Fruit fly (Drosophila melanogaster) whole organism, embryonic: Measurements from ENCODE around the gene mRpL48.

Experiments
- Awh ChIP-seq: fragments of 200-800 bp; sonication (Bioruptor generic); IDR thresholded peaks from 2 replicates; pipeline ENCODE4, ENCODE4 v1.3.6; 2022; ENCODE audit warnings: missing biosample characterization, missing genetic modification characterization
- Bgb ChIP-seq: fragments of 200-800 bp; sonication (Bioruptor generic); IDR thresholded peaks from 2 replicates; pipeline ENCODE4 v1.3.6; 2022; ENCODE audit warnings: missing biosample characterization, missing genetic modification characterization; ENCODE audit not compliant: partially characterized antibody
- CG10274 ChIP-seq: fragments of 200-800 bp; sonication (Bioruptor generic); optimal IDR thresholded peaks from 3 replicates; lab custom pipeline; 2017; ENCODE audit warnings: missing biosample characterization, mild to moderate bottlenecking, missing genetic modification characterization
- CG10366 ChIP-seq: fragments of 200-800 bp; sonication (Bioruptor generic); IDR thresholded peaks from 2 replicates; pipeline ENCODE4 v1.3.6; 2022; ENCODE audit warnings: missing biosample characterization, missing genetic modification characterization
- CG10431 ChIP-seq: fragments of 200-800 bp; sonication (Bioruptor generic); optimal IDR thresholded peaks from 3 replicates; lab custom pipeline; 2018; ENCODE audit warnings: missing biosample characterization, mild to moderate bottlenecking, missing genetic modification characterization
- CG11560 ChIP-seq: fragments of 200-800 bp; sonication (Bioruptor generic); IDR thresholded peaks from 3 replicates; pipeline ENCODE4 v1.3.6; 2022; ENCODE audit warnings: missing biosample characterization, missing genetic modification characterization
- CG11695 ChIP-seq: fragments of 200-800 bp; sonication (Bioruptor generic); IDR thresholded peaks from 3 replicates; pipeline ENCODE4 v1.3.6; 2022; ENCODE audit warnings: missing biosample characterization, missing genetic modification characterization
- CG12155 ChIP-seq: fragments of 200-800 bp; sonication (Bioruptor generic); optimal IDR thresholded peaks from 3 replicates; lab custom pipeline; 2016; ENCODE audit warnings: missing biosample characterization, missing genetic modification characterization
- CG14710 ChIP-seq: fragments of 200-800 bp; sonication (Bioruptor generic); optimal IDR thresholded peaks from 3 replicates; lab custom pipeline; 2019; ENCODE audit warnings: missing biosample characterization, mild to moderate bottlenecking, missing genetic modification characterization, moderate library complexity
- CG15479 ChIP-seq: fragments of 200-800 bp; sonication (Bioruptor generic); optimal IDR thresholded peaks from 3 replicates; lab custom pipeline; 2019; ENCODE audit warnings: missing biosample characterization, mild to moderate bottlenecking, missing genetic modification characterization, moderate library complexity
- CG30020 ChIP-seq: fragments of 200-800 bp; optimal IDR thresholded peaks from 2 replicates; lab custom pipeline; 2019; ENCODE audit warnings: missing biosample characterization, mild to moderate bottlenecking, missing genetic modification characterization, moderate library complexity
- CG34224 ChIP-seq: fragments of 200-800 bp; sonication (Bioruptor generic); IDR thresholded peaks from 3 replicates; pipeline ENCODE4 v1.3.6; 2022; ENCODE audit warnings: missing biosample characterization, missing genetic modification characterization; ENCODE audit not compliant: partially characterized antibody
- CG3726 ChIP-seq: fragments of 200-800 bp; sonication (Bioruptor generic); IDR thresholded peaks from 3 replicates; pipeline ENCODE4, ENCODE4 v1.3.6; 2022; ENCODE audit warnings: missing biosample characterization, missing genetic modification characterization
- CG7372 ChIP-seq: fragments of 200-800 bp; sonication (Bioruptor generic); IDR thresholded peaks from 2 replicates; pipeline ENCODE4 v1.3.6; 2022; ENCODE audit warnings: missing biosample characterization, missing genetic modification characterization
- CG7556 ChIP-seq: fragments of 200-800 bp; sonication (Bioruptor generic); optimal IDR thresholded peaks from 2 replicates; lab custom pipeline; 2017; ENCODE audit warnings: missing biosample characterization, mild to moderate bottlenecking, missing genetic modification characterization
- CG7963 ChIP-seq: fragments of 200-800 bp; sonication (Bioruptor generic); IDR thresholded peaks from 3 replicates; pipeline ENCODE4 v1.3.6; 2022; ENCODE audit warnings: missing biosample characterization, missing genetic modification characterization; ENCODE audit not compliant: partially characterized antibody
- CG8924 ChIP-seq: fragments of 200-800 bp; optimal IDR thresholded peaks from 3 replicates; lab custom pipeline; 2019; ENCODE audit warnings: missing biosample characterization, mild to moderate bottlenecking, missing genetic modification characterization, moderate library complexity
- CG9817 ChIP-seq: fragments of 200-800 bp; sonication (Bioruptor generic); optimal IDR thresholded peaks from 2 replicates; lab custom pipeline; 2018; ENCODE audit warnings: missing biosample characterization, mild to moderate bottlenecking, missing genetic modification characterization, moderate library complexity
- Chrac-16 ChIP-seq: fragments of 200-800 bp; sonication (Bioruptor generic); optimal IDR thresholded peaks from 3 replicates; lab custom pipeline; 2016; ENCODE audit warnings: missing biosample characterization, missing genetic modification characterization
- CrebB ChIP-seq: fragments of 200-800 bp; sonication (Bioruptor generic); optimal IDR thresholded peaks from 3 replicates; lab custom pipeline; 2018; ENCODE audit warnings: missing biosample characterization, mild to moderate bottlenecking, missing genetic modification characterization
- Dbx ChIP-seq: fragments of 200-800 bp; sonication (Bioruptor generic); IDR thresholded peaks from 3 replicates; pipeline ENCODE4 v1.3.6; 2022; ENCODE audit warnings: missing biosample characterization, missing genetic modification characterization
- Pdp1 ChIP-seq, 2 experiments: fragments of 200-800 bp; sonication (Bioruptor generic); optimal IDR thresholded peaks; 3 replicates each; lab custom pipeline; 2016; ENCODE audit warnings: missing biosample characterization in 2 of 2, missing genetic modification characterization in 2 of 2, mild to moderate bottlenecking in 1 of 2, moderate library complexity in 1 of 2
- YL-1 ChIP-seq: fragments of 200-800 bp; sonication (Bioruptor generic); optimal IDR thresholded peaks from 3 replicates; lab custom pipeline; 2017; ENCODE audit warnings: missing biosample characterization, mild to moderate bottlenecking, missing genetic modification characterization
- ac ChIP-seq: fragments of 200-800 bp; sonication (Bioruptor generic); optimal IDR thresholded peaks from 3 replicates; lab custom pipeline; 2017; ENCODE audit warnings: missing biosample characterization, mild to moderate bottlenecking, missing genetic modification characterization
- amos ChIP-seq: fragments of 200-800 bp; sonication (Bioruptor generic); IDR thresholded peaks from 2 replicates; pipeline ENCODE4 v1.3.6; 2022; ENCODE audit warnings: missing biosample characterization, missing genetic modification characterization; ENCODE audit not compliant: partially characterized antibody
- bcd ChIP-seq: fragments of 200-800 bp; sonication (Bioruptor generic); optimal IDR thresholded peaks from 2 replicates; lab custom pipeline; 2017; ENCODE audit warnings: missing biosample characterization, mild to moderate bottlenecking, missing genetic modification characterization
- caup ChIP-seq: fragments of 200-800 bp; sonication (Bioruptor generic); optimal IDR thresholded peaks from 3 replicates; lab custom pipeline; 2017; ENCODE audit warnings: missing biosample characterization, mild to moderate bottlenecking, missing genetic modification characterization, moderate library complexity; ENCODE audit not compliant: severe bottlenecking
- corto ChIP-seq: fragments of 200-800 bp; sonication (Bioruptor generic); optimal IDR thresholded peaks from 2 replicates; lab custom pipeline; 2016; ENCODE audit warnings: missing biosample characterization, mild to moderate bottlenecking, missing genetic modification characterization, moderate library complexity
- crol ChIP-seq: fragments of 200-800 bp; sonication (Bioruptor generic); IDR thresholded peaks from 2 replicates; pipeline ENCODE4 v1.3.6; 2022; ENCODE audit warnings: missing biosample characterization, missing genetic modification characterization
- dimm ChIP-seq: fragments of 200-800 bp; sonication (Bioruptor generic); IDR thresholded peaks from 2 replicates; pipeline ENCODE4 v1.3.6; 2022; ENCODE audit warnings: missing biosample characterization, missing genetic modification characterization
- ems ChIP-seq: fragments of 200-800 bp; sonication (Bioruptor generic); optimal IDR thresholded peaks from 3 replicates; lab custom pipeline; 2016; ENCODE audit warnings: missing biosample characterization, missing genetic modification characterization
- hb ChIP-seq: fragments of 200-800 bp; sonication (Bioruptor generic); IDR thresholded peaks from 3 replicates; pipeline ENCODE4 v1.3.6; 2022; ENCODE audit warnings: missing biosample characterization, missing genetic modification characterization; ENCODE audit not compliant: partially characterized antibody
- hbn ChIP-seq: fragments of 200-800 bp; sonication (Bioruptor generic); IDR thresholded peaks from 2 replicates; pipeline ENCODE4 v1.3.6; 2022; ENCODE audit warnings: missing biosample characterization, missing genetic modification characterization; ENCODE audit not compliant: partially characterized antibody
- hkb ChIP-seq, 2 experiments: fragments of 200-800 bp in 1 of 2; fragments of >200 bp in 1 of 2; sonication (Bioruptor generic) in 1 of 2; IDR thresholded peaks in 1 of 2; optimal IDR thresholded peaks in 1 of 2; 2 replicates each; pipeline versions ENCODE4 v1.3.6 to Lab custom; 2017 to 2022; ENCODE audit warnings: missing biosample characterization in 1 of 2, missing genetic modification characterization in 1 of 2
- insv ChIP-seq, 2 experiments: fragments of 200-800 bp; sonication (Bioruptor generic); optimal IDR thresholded peaks; 3 replicates each; lab custom pipeline; 2016 to 2018; ENCODE audit warnings: missing biosample characterization in 2 of 2, missing genetic modification characterization in 2 of 2
- klu ChIP-seq: fragments of 200-800 bp; sonication (Bioruptor generic); IDR thresholded peaks from 2 replicates; pipeline ENCODE4 v1.3.6; 2022; ENCODE audit warnings: missing biosample characterization, missing genetic modification characterization
- onecut ChIP-seq: fragments of 200-800 bp; sonication (Bioruptor generic); IDR thresholded peaks from 2 replicates; pipeline ENCODE4 v1.3.6; 2022; ENCODE audit warnings: missing biosample characterization, missing genetic modification characterization
- pho ChIP-seq: fragments of 200-800 bp; sonication (Bioruptor generic); optimal IDR thresholded peaks from 2 replicates; lab custom pipeline; 2016; ENCODE audit warnings: missing biosample characterization, missing genetic modification characterization
- phol ChIP-seq: fragments of 200-800 bp; sonication (Bioruptor generic); optimal IDR thresholded peaks from 3 replicates; lab custom pipeline; 2018; ENCODE audit warnings: missing biosample characterization, mild to moderate bottlenecking, missing genetic modification characterization, moderate library complexity
- pzg ChIP-seq: fragments of 200-800 bp; sonication (Bioruptor generic); optimal IDR thresholded peaks from 3 replicates; lab custom pipeline; 2018; ENCODE audit warnings: missing biosample characterization, mild to moderate bottlenecking, missing genetic modification characterization, moderate library complexity
- row ChIP-seq: fragments of 200-800 bp; sonication (Bioruptor generic); IDR thresholded peaks from 3 replicates; pipeline ENCODE4 v1.3.6; 2022; ENCODE audit warnings: missing biosample characterization, missing genetic modification characterization
- sisA ChIP-seq: fragments of 200-800 bp; sonication (Bioruptor generic); IDR thresholded peaks from 2 replicates; pipeline ENCODE4 v1.3.6; 2022; ENCODE audit warnings: missing biosample characterization, missing genetic modification characterization
- sug ChIP-seq: fragments of 200-800 bp; optimal IDR thresholded peaks from 2 replicates; lab custom pipeline; 2019; ENCODE audit warnings: missing biosample characterization, mild to moderate bottlenecking, missing genetic modification characterization, moderate library complexity
- tin ChIP-seq: fragments of 200-800 bp; sonication (Bioruptor generic); optimal IDR thresholded peaks from 3 replicates; lab custom pipeline; 2016; ENCODE audit warnings: missing biosample characterization, missing genetic modification characterization
- tll ChIP-seq, 2 experiments: fragments of 200-800 bp in 1 of 2; fragments of >200 bp in 1 of 2; sonication (Bioruptor generic) in 1 of 2; optimal IDR thresholded peaks; 2 replicates each; lab custom pipeline; 2017 to 2019; ENCODE audit warnings: missing biosample characterization in 2 of 2, missing genetic modification characterization in 2 of 2, mild to moderate bottlenecking in 1 of 2, moderate library complexity in 1 of 2
- tx ChIP-seq: fragments of 200-800 bp; sonication (Bioruptor generic); optimal IDR thresholded peaks from 2 replicates; lab custom pipeline; 2016; ENCODE audit warnings: missing biosample characterization, missing genetic modification characterization
- vnd ChIP-seq: fragments of 200-800 bp; sonication (Bioruptor generic); IDR thresholded peaks from 3 replicates; pipeline ENCODE4 v1.3.6; 2022; ENCODE audit warnings: missing biosample characterization, missing genetic modification characterization; ENCODE audit not compliant: partially characterized antibody
- wor ChIP-seq: fragments of 200-800 bp; sonication (Bioruptor generic); IDR thresholded peaks from 2 replicates; pipeline ENCODE4 v1.3.6; 2022; ENCODE audit warnings: missing biosample characterization, missing genetic modification characterization

Gene mRpL48

DNA sequence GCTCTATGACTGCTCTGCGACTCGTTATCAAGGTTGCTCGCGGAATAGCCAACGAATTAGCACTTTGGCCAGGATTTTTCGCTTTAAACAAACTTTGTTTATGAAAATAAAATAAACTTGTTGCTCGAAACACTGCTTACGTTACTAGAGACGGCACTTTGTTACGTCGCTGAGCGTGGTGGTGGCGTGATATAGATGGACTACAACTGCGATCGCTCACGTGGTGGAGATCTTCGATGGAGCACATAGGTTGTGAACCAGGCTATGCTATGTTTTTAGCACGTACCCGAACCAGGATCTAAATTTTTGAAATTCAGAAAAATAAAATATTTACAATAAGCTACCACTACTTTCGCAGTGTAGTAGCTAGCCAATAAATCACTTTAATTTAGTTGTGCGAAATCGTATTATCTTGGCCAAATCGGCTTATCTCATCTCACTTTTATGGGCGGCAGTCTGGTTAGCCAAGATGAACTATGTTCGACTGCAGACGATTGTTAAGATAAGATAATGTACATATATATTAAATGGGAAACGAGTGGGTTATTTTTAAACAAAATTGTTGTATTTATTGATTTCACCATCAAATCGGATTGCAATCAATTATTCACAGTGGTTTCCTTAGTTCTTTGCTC, 5.6 kb downstream of the mRpL48 start, which contains the start of gene frtz (continued):
- TF ChIP-seq CG15479 (GFP tag; lab: Kevin White, UChicago) (no peak), YL-1 (peak; percentile 69), CG12155 (GFP tag; lab: Kevin White, UChicago) (peak; percentile 29), pho (GFP tag; lab: Kevin White, UChicago) (peak; percentile 19), hb (GFP tag; lab: Robert Waterston, UW) (peak; percentile 66), insv (GFP tag; optimal IDR thresholded peaks at IDR 0.05; lab: Kevin White, UChicago) (no peak), corto (GFP tag; lab: Kevin White, UChicago) (no peak), Bgb (GFP tag; lab: Robert Waterston, UW) (peak; percentile 90), Pdp1 (GFP tag; optimal IDR thresholded peaks at IDR 0.05; lab: Kevin White, UChicago) (peak in 1 of 2 experiments; percentile 35), sisA (GFP tag; lab: Robert Waterston, UW) (no peak), Dbx (GFP tag; lab: Robert Waterston, UW) (peak; percentile 42; the same call in 1 of the 3 replicates), hkb (optimal IDR thresholded peaks at IDR 0.05; lab: Kevin White, UChicago) (no peak), hkb (GFP tag; IDR thresholded peaks at IDR 0.05; lab: Robert Waterston, UW) (no peak), phol (tag; lab: Kevin White, UChicago) (peak; percentile 38), CG8924 (peak; percentile 5), CrebB (tag; lab: Kevin White, UChicago) (no peak), CG14710 (tag; lab: Kevin White, UChicago) (peak; percentile 38), hbn (peak; percentile 70), vnd (peak; percentile 68), CG7556 (GFP tag; lab: Kevin White, UChicago) (no peak), amos (GFP tag; lab: Robert Waterston, UW) (peak; percentile 91; the same call in 1 of the 2 replicates), bcd (GFP tag; lab: Kevin White, UChicago) (peak; percentile 21), row (GFP tag; lab: Robert Waterston, UW) (peak; percentile 61), CG10274 (no peak), CG7963 (peak; percentile 71)
- TF ChIP-seq, all 482 proteins: peak for 107

DNA sequence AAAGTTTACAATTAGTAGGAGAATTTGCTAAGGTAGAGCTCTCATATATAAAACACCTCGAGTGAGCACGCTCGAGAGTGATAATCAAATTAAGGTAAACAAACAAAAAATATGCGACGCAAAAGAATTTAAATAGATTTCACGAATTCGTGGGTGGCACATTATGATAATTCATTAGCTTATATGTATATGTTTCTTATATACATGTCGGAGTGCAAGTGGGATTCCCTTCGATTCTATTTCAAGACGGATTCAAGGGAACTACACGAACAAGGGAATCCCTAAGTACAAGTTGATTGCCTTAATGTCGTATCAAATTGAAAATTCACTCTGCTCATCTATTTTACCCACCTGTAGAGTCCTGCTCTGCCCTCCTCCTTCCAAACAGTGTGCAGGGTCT, 7.0 kb downstream of the mRpL48 start:
- no peak for TF ChIP-seq CG34224 (GFP tag; lab: Robert Waterston, UW)
- no peak for TF ChIP-seq pzg
- no peak for TF ChIP-seq CG10366 (GFP tag; lab: Robert Waterston, UW)
- no peak for TF ChIP-seq tll (GFP tag; optimal IDR thresholded peaks at IDR 0.05; lab: Kevin White, UChicago)
- no peak for TF ChIP-seq Chrac-16 (GFP tag; lab: Kevin White, UChicago)
- TF ChIP-seq CG7372 (GFP tag; lab: Robert Waterston, UW), result no peak
- TF ChIP-seq caup (GFP tag; lab: Kevin White, UChicago), result no peak
- no peak for TF ChIP-seq Awh (GFP tag; lab: Robert Waterston, UW)
- no peak for TF ChIP-seq CG10431 (GFP tag; lab: Kevin White, UChicago)
- no peak for TF ChIP-seq YL-1
- TF ChIP-seq CG11695, result no peak
- TF ChIP-seq CG30020 (tag; lab: Kevin White, UChicago), result no peak
- TF ChIP-seq, all 482 proteins: peak for 0

DNA sequence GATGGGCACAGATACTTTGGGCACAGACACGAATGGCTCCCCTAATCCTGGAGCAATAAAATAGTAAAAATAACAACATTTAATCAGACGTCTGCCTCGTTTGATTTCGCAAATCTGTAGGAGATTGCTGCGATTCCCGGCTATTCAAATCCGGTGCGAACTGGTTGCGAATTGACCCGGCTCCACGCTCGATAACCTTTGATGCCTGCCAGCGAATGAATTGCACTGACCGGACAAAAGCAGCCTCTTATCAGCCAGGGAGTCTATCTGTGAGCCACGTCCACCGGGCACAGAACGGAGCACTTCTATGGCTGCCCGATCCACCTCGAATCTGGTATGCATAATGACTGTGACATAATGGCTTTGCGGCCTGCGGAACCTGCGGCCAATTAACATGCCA, 9.7 kb downstream of the mRpL48 start:
- TF ChIP-seq ems (GFP tag; lab: Kevin White, UChicago) (no peak), dimm (GFP tag; lab: Robert Waterston, UW) (no peak), CG11560 (tag; lab: Robert Waterston, UW) (no peak), crol (GFP tag; lab: Robert Waterston, UW) (no peak), tin (GFP tag; lab: Kevin White, UChicago) (no peak), sug (peak; percentile 38), CG3726 (no peak), ac (GFP tag; lab: Kevin White, UChicago) (no peak), tx (GFP tag; lab: Kevin White, UChicago) (no peak), klu (GFP tag; lab: Robert Waterston, UW) (no peak), CG9817 (tag; lab: Kevin White, UChicago) (no peak), wor (no peak), onecut (GFP tag; lab: Robert Waterston, UW) (no peak)
